Fruit fly (Drosophila melanogaster) whole organism, embryonic: ENCODE results near the gene Grip84.
A peak's percentile ranks its signal among the peaks of the same experiment; 100 is the strongest.

ENCODE experiments used
- Bdp1 ChIP-seq: fragments of 200-800 bp; sonication (Bioruptor generic); optimal IDR thresholded peaks from 3 replicates; lab custom pipeline; 2016; ENCODE audit warnings: missing biosample characterization, missing genetic modification characterization
- Bgb ChIP-seq: fragments of 200-800 bp; sonication (Bioruptor generic); IDR thresholded peaks from 2 replicates; pipeline ENCODE4 v1.3.6; 2022; ENCODE audit warnings: missing biosample characterization, missing genetic modification characterization; ENCODE audit not compliant: partially characterized antibody
- CG10209 ChIP-seq: fragments of 200-800 bp; sonication (Bioruptor generic); optimal IDR thresholded peaks from 3 replicates; lab custom pipeline; 2017; ENCODE audit warnings: missing biosample characterization, mild to moderate bottlenecking, missing genetic modification characterization, missing genetic modification reagents
- CG1024 ChIP-seq: fragments of 200-800 bp; sonication (Bioruptor generic); IDR thresholded peaks from 2 replicates; pipeline ENCODE4 v1.3.6; 2022; ENCODE audit warnings: missing biosample characterization, missing genetic modification characterization
- CG10321 ChIP-seq: fragments of 200-800 bp; sonication (Bioruptor generic); IDR thresholded peaks from 2 replicates; pipeline ENCODE4 v1.3.6; 2022; ENCODE audit warnings: missing biosample characterization, missing genetic modification characterization
- CG12155 ChIP-seq: fragments of 200-800 bp; sonication (Bioruptor generic); optimal IDR thresholded peaks from 3 replicates; lab custom pipeline; 2016; ENCODE audit warnings: missing biosample characterization, missing genetic modification characterization
- CG17568 ChIP-seq: fragments of 200-800 bp; sonication (Bioruptor generic); optimal IDR thresholded peaks from 2 replicates; lab custom pipeline; 2018; ENCODE audit warnings: missing biosample characterization, mild to moderate bottlenecking, missing genetic modification characterization, moderate library complexity
- CG1792 ChIP-seq: fragments of 200-800 bp; sonication (Bioruptor generic); optimal IDR thresholded peaks from 2 replicates; lab custom pipeline; 2016; ENCODE audit warnings: missing biosample characterization, missing genetic modification characterization
- CG18764 ChIP-seq: fragments of 200-800 bp; sonication (Bioruptor generic); optimal IDR thresholded peaks from 3 replicates; lab custom pipeline; 2016; ENCODE audit warnings: missing biosample characterization, missing genetic modification characterization
- CG2129 ChIP-seq: fragments of 200-800 bp; sonication (Bioruptor generic); IDR thresholded peaks from 2 replicates; pipeline ENCODE4 v1.3.6; 2022; ENCODE audit warnings: missing biosample characterization, missing genetic modification characterization; ENCODE audit not compliant: partially characterized antibody
- CG2712 ChIP-seq: fragments of 200-800 bp; optimal IDR thresholded peaks from 3 replicates; lab custom pipeline; 2019; ENCODE audit warnings: missing biosample characterization, mild to moderate bottlenecking, missing genetic modification characterization, moderate library complexity
- CG32772 ChIP-seq: fragments of 200-800 bp; sonication (Bioruptor generic); IDR thresholded peaks from 2 replicates; pipeline ENCODE4 v1.3.6; 2022; ENCODE audit warnings: missing biosample characterization, missing genetic modification characterization
- CG33557 ChIP-seq: fragments of 200-800 bp; sonication (Bioruptor generic); optimal IDR thresholded peaks from 2 replicates; lab custom pipeline; 2019; ENCODE audit warnings: missing biosample characterization, mild to moderate bottlenecking, missing genetic modification characterization, moderate library complexity
- CG3847 ChIP-seq: fragments of 200-800 bp; sonication (Bioruptor generic); IDR thresholded peaks from 2 replicates; pipeline ENCODE4 v1.3.6; 2022; ENCODE audit warnings: missing biosample characterization, missing genetic modification characterization
- CG3995 ChIP-seq: fragments of 200-800 bp; sonication (Bioruptor generic); optimal IDR thresholded peaks from 3 replicates; lab custom pipeline; 2016; ENCODE audit warnings: missing biosample characterization, missing genetic modification characterization
- CG4730 ChIP-seq: fragments of 200-800 bp; sonication (Bioruptor generic); IDR thresholded peaks from 2 replicates; pipeline ENCODE4 v1.3.6; 2022; ENCODE audit warnings: missing biosample characterization, missing genetic modification characterization
- CG6254 ChIP-seq: fragments of 200-800 bp; sonication (Bioruptor generic); optimal IDR thresholded peaks from 3 replicates; lab custom pipeline; 2017; ENCODE audit warnings: mild to moderate bottlenecking, missing biosample characterization, missing genetic modification reagents, missing genetic modification characterization
- CG6683 ChIP-seq: fragments of 200-800 bp; sonication (Bioruptor generic); optimal IDR thresholded peaks from 2 replicates; lab custom pipeline; 2017; ENCODE audit warnings: missing biosample characterization, mild to moderate bottlenecking, missing genetic modification characterization, missing genetic modification reagents
- CG8281 ChIP-seq: fragments of 200-800 bp; sonication (Bioruptor generic); optimal IDR thresholded peaks from 2 replicates; lab custom pipeline; 2018; ENCODE audit warnings: missing biosample characterization, mild to moderate bottlenecking, missing genetic modification characterization, moderate library complexity
- CG8478 ChIP-seq: fragments of >200 bp; optimal IDR thresholded peaks from 2 replicates; lab custom pipeline; 2018
- CG9437 ChIP-seq: fragments of 200-800 bp; sonication (Bioruptor generic); optimal IDR thresholded peaks from 2 replicates; lab custom pipeline; 2018; ENCODE audit warnings: missing biosample characterization, mild to moderate bottlenecking, missing genetic modification characterization
- Dbx ChIP-seq: fragments of 200-800 bp; sonication (Bioruptor generic); IDR thresholded peaks from 3 replicates; pipeline ENCODE4 v1.3.6; 2022; ENCODE audit warnings: missing biosample characterization, missing genetic modification characterization
- Doc3 ChIP-seq: fragments of 200-800 bp; sonication (Bioruptor generic); IDR thresholded peaks from 3 replicates; pipeline ENCODE4 v1.3.6; 2022; ENCODE audit warnings: missing biosample characterization, missing genetic modification characterization; ENCODE audit not compliant: partially characterized antibody
- Hey ChIP-seq: fragments of 200-800 bp; sonication (Bioruptor generic); optimal IDR thresholded peaks from 3 replicates; lab custom pipeline; 2018; ENCODE audit warnings: missing biosample characterization, mild to moderate bottlenecking, missing genetic modification characterization
- Hsf ChIP-seq: fragments of 200-800 bp; sonication (Bioruptor generic); optimal IDR thresholded peaks from 3 replicates; lab custom pipeline; 2016; ENCODE audit warnings: missing biosample characterization, missing genetic modification characterization
- Mrtf ChIP-seq: fragments of 200-800 bp; sonication (Bioruptor generic); IDR thresholded peaks from 3 replicates; pipeline ENCODE4 v1.3.6; 2022; ENCODE audit warnings: missing biosample characterization, missing genetic modification characterization
- Nf-YC ChIP-seq: fragments of 200-800 bp; optimal IDR thresholded peaks from 3 replicates; lab custom pipeline; 2019; ENCODE audit warnings: missing biosample characterization, mild to moderate bottlenecking, missing genetic modification characterization, moderate library complexity
- TFAM ChIP-seq: fragments of 200-800 bp; sonication (Bioruptor generic); optimal IDR thresholded peaks from 2 replicates; lab custom pipeline; 2017; ENCODE audit warnings: missing biosample characterization, missing genetic modification characterization, inconsistent platforms
- Xbp1 ChIP-seq: fragments of 200-800 bp; sonication (Bioruptor generic); optimal IDR thresholded peaks from 3 replicates; lab custom pipeline; 2016; ENCODE audit warnings: missing biosample characterization, mild to moderate bottlenecking, missing genetic modification characterization
- Xrp1 ChIP-seq: fragments of 200-800 bp; sonication (Bioruptor generic); IDR thresholded peaks from 2 replicates; pipeline ENCODE4 v1.3.6; 2022; ENCODE audit warnings: missing biosample characterization, missing genetic modification characterization
- bcd ChIP-seq: fragments of 200-800 bp; sonication (Bioruptor generic); optimal IDR thresholded peaks from 2 replicates; lab custom pipeline; 2017; ENCODE audit warnings: missing biosample characterization, mild to moderate bottlenecking, missing genetic modification characterization
- bsh ChIP-seq, 2 experiments: fragments of 200-800 bp; sonication (Bioruptor generic); optimal IDR thresholded peaks; 2 replicates each; lab custom pipeline; 2017 to 2018; ENCODE audit warnings: mild to moderate bottlenecking in 2 of 2, missing biosample characterization in 2 of 2, missing genetic modification characterization in 2 of 2, moderate library complexity in 1 of 2
- cato ChIP-seq: fragments of 200-800 bp; sonication (Bioruptor generic); optimal IDR thresholded peaks from 2 replicates; lab custom pipeline; 2016; ENCODE audit warnings: missing biosample characterization, missing genetic modification characterization, borderline replicate concordance
- chn ChIP-seq: fragments of 200-800 bp; sonication (Bioruptor generic); optimal IDR thresholded peaks from 2 replicates; lab custom pipeline; 2016; ENCODE audit warnings: missing biosample characterization, missing genetic modification characterization
- crol ChIP-seq: fragments of 200-800 bp; sonication (Bioruptor generic); IDR thresholded peaks from 2 replicates; pipeline ENCODE4 v1.3.6; 2022; ENCODE audit warnings: missing biosample characterization, missing genetic modification characterization
- dpn ChIP-seq, 2 experiments: fragments of 200-800 bp; sonication (Bioruptor generic); optimal IDR thresholded peaks; 3 replicates each; lab custom pipeline; 2016; ENCODE audit warnings: missing biosample characterization in 2 of 2, missing genetic modification characterization in 2 of 2
- fd96Cb ChIP-seq: fragments of 200-800 bp; sonication (Bioruptor generic); optimal IDR thresholded peaks from 2 replicates; lab custom pipeline; 2018; ENCODE audit warnings: missing biosample characterization, mild to moderate bottlenecking, missing genetic modification characterization, moderate library complexity
- grn ChIP-seq: fragments of 200-800 bp; sonication (Bioruptor generic); optimal IDR thresholded peaks from 3 replicates; lab custom pipeline; 2017; ENCODE audit warnings: missing biosample characterization, missing genetic modification characterization
- gro ChIP-seq: fragments of 200-800 bp; sonication (Bioruptor generic); optimal IDR thresholded peaks from 2 replicates; lab custom pipeline; 2016; ENCODE audit warnings: missing biosample characterization, missing genetic modification characterization
- gt ChIP-seq: fragments of 200-800 bp; sonication (Bioruptor generic); IDR thresholded peaks from 2 replicates; pipeline ENCODE4 v1.3.6; 2022; ENCODE audit warnings: missing biosample characterization, missing genetic modification characterization
- inv ChIP-seq: fragments of 200-800 bp; sonication (Bioruptor generic); IDR thresholded peaks from 2 replicates; pipeline ENCODE4 v1.3.6; 2022; ENCODE audit warnings: missing biosample characterization, missing genetic modification characterization; ENCODE audit not compliant: partially characterized antibody
- mirr ChIP-seq: fragments of 200-800 bp; sonication (Bioruptor generic); optimal IDR thresholded peaks from 3 replicates; lab custom pipeline; 2018; ENCODE audit warnings: missing biosample characterization, mild to moderate bottlenecking, missing genetic modification characterization
- peb ChIP-seq: fragments of 200-800 bp; sonication (Bioruptor generic); IDR thresholded peaks from 2 replicates; pipeline ENCODE4 v1.3.6; 2022; ENCODE audit warnings: missing biosample characterization, missing genetic modification characterization
- schlank ChIP-seq: fragments of 200-800 bp; sonication (Bioruptor generic); optimal IDR thresholded peaks from 2 replicates; lab custom pipeline; 2018; ENCODE audit warnings: missing biosample characterization, mild to moderate bottlenecking, missing genetic modification characterization
- toy ChIP-seq: fragments of 200-800 bp; sonication (Bioruptor generic); IDR thresholded peaks from 2 replicates; pipeline ENCODE4 v1.3.6; 2022; ENCODE audit warnings: missing biosample characterization, missing genetic modification characterization
- ttk ChIP-seq: fragments of 200-800 bp; sonication (Bioruptor generic); IDR thresholded peaks from 2 replicates; pipeline ENCODE4 v2.1.2; 2022; ENCODE audit warnings: missing biosample characterization, missing genetic modification characterization
- vfl ChIP-seq: fragments of 200-800 bp; sonication (Bioruptor generic); optimal IDR thresholded peaks from 2 replicates; lab custom pipeline; 2016; ENCODE audit warnings: missing biosample characterization, missing genetic modification characterization
- yki ChIP-seq: fragments of >200 bp; optimal IDR thresholded peaks from 3 replicates; lab custom pipeline; 2018
- zen ChIP-seq: fragments of 200-800 bp; sonication (Bioruptor generic); optimal IDR thresholded peaks from 3 replicates; lab custom pipeline; 2018; ENCODE audit warnings: missing biosample characterization, mild to moderate bottlenecking, missing genetic modification characterization, moderate library complexity
- zf30C ChIP-seq: fragments of 200-800 bp; sonication (Bioruptor generic); optimal IDR thresholded peaks from 3 replicates; lab custom pipeline; 2018; ENCODE audit warnings: missing biosample characterization, mild to moderate bottlenecking, missing genetic modification characterization
- zfh1 ChIP-seq: fragments of 200-800 bp; sonication (Bioruptor generic); IDR thresholded peaks from 3 replicates; pipeline ENCODE4 v1.3.6; 2022; ENCODE audit warnings: missing biosample characterization, missing genetic modification characterization
- zfh2 ChIP-seq: fragments of 200-800 bp; sonication (Bioruptor generic); optimal IDR thresholded peaks from 2 replicates; lab custom pipeline; 2016; ENCODE audit warnings: missing biosample characterization, missing genetic modification characterization

Grip84 gene

DNA sequence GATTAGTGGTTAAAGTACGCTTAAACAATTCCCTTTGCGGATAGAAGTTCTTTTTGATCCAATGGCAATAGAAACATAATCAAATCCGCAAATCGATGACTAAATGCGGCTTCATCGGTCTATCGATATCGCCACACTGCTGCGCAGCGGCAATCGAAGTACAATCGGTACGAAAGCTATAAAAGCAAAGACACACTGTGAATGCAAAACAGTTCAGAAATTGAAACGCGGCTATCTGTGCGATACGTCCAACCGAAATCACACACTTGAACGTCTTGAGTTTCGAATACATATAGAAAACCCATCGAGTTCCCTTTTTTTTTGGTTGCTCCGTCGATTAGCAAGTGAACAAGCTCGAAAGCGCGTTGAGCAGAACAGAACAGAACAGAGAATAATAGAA is 39.4 kb upstream of the Grip84 start, which contains the start of gene CG14207 (continued):
- TF ChIP-seq zfh1 (no peak), Bdp1 (GFP tag; lab: Kevin White, UChicago) (no peak), inv (GFP tag; lab: Robert Waterston, UW) (peak; percentile 32; the same call in 1 of the 2 replicates), dpn (GFP tag; optimal IDR thresholded peaks at IDR 0.05; lab: Kevin White, UChicago) (peak in 1 of 2 experiments; percentile 18), zfh2 (GFP tag; lab: Kevin White, UChicago) (no peak), CG8281 (no peak), Dbx (GFP tag; lab: Robert Waterston, UW) (peak; percentile 50; the same call in 2 of the 3 replicates), CG6254 (GFP tag; lab: Kevin White, UChicago) (no peak), CG12155 (no peak), CG10321 (GFP tag; lab: Robert Waterston, UW) (no peak), CG17568 (GFP tag; lab: Kevin White, UChicago) (no peak), CG32772 (GFP tag; lab: Robert Waterston, UW) (no peak), CG4730 (GFP tag; lab: Robert Waterston, UW) (no peak), grn (no peak), Xrp1 (GFP tag; lab: Robert Waterston, UW) (no peak), CG1024 (GFP tag; lab: Robert Waterston, UW) (no peak), CG2712 (tag; lab: Kevin White, UChicago) (peak; percentile 24), crol (GFP tag; lab: Robert Waterston, UW) (no peak), bsh (GFP tag; optimal IDR thresholded peaks at IDR 0.05; lab: Kevin White, UChicago) (peak in 1 of 2 experiments; percentile 9), CG6683 (GFP tag; lab: Kevin White, UChicago) (no peak), CG18764 (GFP tag; lab: Kevin White, UChicago) (no peak), TFAM (GFP tag; lab: Kevin White, UChicago) (no peak), fd96Cb (tag; lab: Kevin White, UChicago) (no peak), Nf-YC (tag; lab: Kevin White, UChicago) (peak; percentile 10), Hsf (GFP tag; lab: Kevin White, UChicago) (no peak), CG33557 (GFP tag; lab: Kevin White, UChicago) (no peak), bcd (no peak), Mrtf (GFP tag; lab: Robert Waterston, UW) (no peak), zen (tag; lab: Kevin White, UChicago) (no peak), Xbp1 (GFP tag; lab: Kevin White, UChicago) (no peak), chn (no peak), CG3995 (GFP tag; lab: Kevin White, UChicago) (no peak), peb (GFP tag; lab: Robert Waterston, UW) (no peak), Bgb (GFP tag; lab: Robert Waterston, UW) (peak; percentile 78), ttk (no peak), gro (GFP tag; lab: Kevin White, UChicago) (peak; percentile 51), Doc3 (GFP tag; lab: Robert Waterston, UW) (peak; percentile 61; the same call in 2 of the 3 replicates), CG1792 (GFP tag; lab: Kevin White, UChicago) (no peak), cato (no peak), yki (lab: Kevin White, UChicago) (no peak), CG10209 (GFP tag; lab: Kevin White, UChicago) (no peak), CG8478 (lab: Kevin White, UChicago) (no peak), Hey (no peak), CG9437 (no peak), schlank (tag; lab: Kevin White, UChicago) (peak; percentile 10), CG3847 (GFP tag; lab: Robert Waterston, UW) (0 out of 2 replicates have a peak, but pooled peaks have one; percentile 15), toy (no peak), CG2129 (GFP tag; lab: Robert Waterston, UW) (no peak), gt (GFP tag; lab: Robert Waterston, UW) (no peak), mirr (GFP tag; lab: Kevin White, UChicago) (peak; percentile 8), vfl (GFP tag; lab: Kevin White, UChicago) (no peak), zf30C (GFP tag; lab: Kevin White, UChicago) (no peak)
